Worm (Caenorhabditis elegans) whole organism, L4 larva: Measurements from ENCODE around the gene cope-1.

Source experiments
- R02D3.7 ChIP-seq: fragments of 150-350 bp; sonication (generic microtip); optimal IDR thresholded peaks from 3 replicates; lab custom pipeline; 2014; ENCODE audit warnings: missing biosample characterization, missing genetic modification characterization
- aha-1 ChIP-seq: fragments of 150-350 bp; peaks from one replicate; lab custom pipeline; 2014; ENCODE audit warnings: missing biosample characterization, missing genetic modification characterization
- attf-4 ChIP-seq: sonication (generic microtip); optimal IDR thresholded peaks from 3 replicates; lab custom pipeline; 2017; ENCODE audit warnings: missing biosample characterization, missing genetic modification characterization
- ceh-82 ChIP-seq: sonication (generic microtip); optimal IDR thresholded peaks from 2 replicates; lab custom pipeline; 2017; ENCODE audit warnings: missing biosample characterization, missing genetic modification characterization
- daf-8 ChIP-seq: fragments of 200-800 bp; sonication (Bioruptor generic); IDR thresholded peaks from 2 replicates; pipeline ENCODE4 v1.3.6; 2022; ENCODE audit warnings: missing genetic modification characterization, missing compliant biosample characterization
- egl-27 ChIP-seq: sonication (generic microtip); optimal IDR thresholded peaks from 3 replicates; lab custom pipeline; 2017; ENCODE audit warnings: missing biosample characterization, missing genetic modification reagents, missing genetic modification characterization
- egl-43 ChIP-seq: fragments of 200-800 bp; sonication (Bioruptor generic); IDR thresholded peaks from 2 replicates; pipeline ENCODE4 v1.3.6; 2022; ENCODE audit warnings: missing genetic modification reagents, missing genetic modification characterization, missing compliant biosample characterization
- jun-1 ChIP-seq: fragments of 150-350 bp; optimal IDR thresholded peaks from 2 replicates; lab custom pipeline; 2014; ENCODE audit warnings: missing biosample characterization, missing genetic modification reagents, missing genetic modification characterization
- lim-7 ChIP-seq: fragments of 200-800 bp; sonication (Bioruptor generic); IDR thresholded peaks from 2 replicates; pipeline ENCODE4 v1.3.6; 2022; ENCODE audit warnings: missing genetic modification characterization, missing compliant biosample characterization
- lin-38 ChIP-seq: fragments of 200-800 bp; sonication (Bioruptor generic); IDR thresholded peaks from 2 replicates; pipeline ENCODE4 v1.3.6; 2022; ENCODE audit warnings: missing genetic modification reagents, missing genetic modification characterization, missing compliant biosample characterization
- lin-39 ChIP-seq: fragments of 150-350 bp; optimal IDR thresholded peaks from 2 replicates; lab custom pipeline; 2014; ENCODE audit warnings: missing biosample characterization, missing genetic modification reagents, missing genetic modification characterization
- lsy-2 ChIP-seq, 2 experiments: fragments of 150-350 bp in 1 of 2; sonication (generic microtip) in 1 of 2; optimal IDR thresholded peaks; 2 replicates each; lab custom pipeline; 2014 to 2017; ENCODE audit warnings: missing biosample characterization in 2 of 2, missing genetic modification characterization in 2 of 2
- tag-97 ChIP-seq: fragments of 200-800 bp; sonication (Bioruptor generic); IDR thresholded peaks from 2 replicates; pipeline ENCODE4 v1.3.6; 2022; ENCODE audit warnings: missing genetic modification characterization, missing compliant biosample characterization
- zag-1 ChIP-seq: fragments of 150-350 bp; optimal IDR thresholded peaks from 2 replicates; lab custom pipeline; 2014; ENCODE audit warnings: missing biosample characterization, missing genetic modification characterization

- no peak for TF ChIP-seq attf-4 (tag; lab: Kevin White, UChicago)
- no peak for TF ChIP-seq R02D3.7
- TF ChIP-seq lim-7 (GFP tag; lab: Robert Waterston, UW): no peak
- no peak for TF ChIP-seq lsy-2 (tag; optimal IDR thresholded peaks at IDR 0.05; lab: Kevin White, UChicago)
- TF ChIP-seq zag-1 (tag; lab: Kevin White, UChicago): no peak
- TF ChIP-seq tag-97 (GFP tag; lab: Robert Waterston, UW): no peak
- TF ChIP-seq aha-1 (tag; lab: Kevin White, UChicago): no peak
- no peak for TF ChIP-seq lin-39 (tag; lab: Kevin White, UChicago)
- TF ChIP-seq daf-8: no peak
- no peak for TF ChIP-seq lin-38
- TF ChIP-seq egl-43: no peak
- TF ChIP-seq ceh-82: no peak
- TF ChIP-seq egl-27: no peak
- no peak for TF ChIP-seq jun-1 (tag; lab: Kevin White, UChicago)
Measured at ce11 chrIII:13409498-13409897, 16.6 kb upstream of the cope-1 start, which contains the start of gene myo-6.
